Worm (Caenorhabditis elegans) whole organism, L4/young adult: ENCODE results near the gene nas-14.

Experiments used
- W03F9.2 ChIP-seq: fragments of 150-350 bp; optimal IDR thresholded peaks from 2 replicates; lab custom pipeline; 2014; ENCODE audit warnings: missing biosample characterization, missing genetic modification characterization
- dao-5 ChIP-seq: sonication (generic microtip); optimal IDR thresholded peaks from 2 replicates; lab custom pipeline; 2016; ENCODE audit warnings: missing genotype, missing genetic modification characterization, moderate library complexity, missing compliant biosample characterization

- no peak for TF ChIP-seq W03F9.2 (tag; lab: Kevin White, UChicago)
- no peak for TF ChIP-seq dao-5 (tag; lab: Kevin White, UChicago)
These were observed 19.1 kb downstream of the nas-14 start, which contains the start of gene F58D2.2 for ce11 chrIV:13189467-13189866.
